Worm (Caenorhabditis elegans): ENCODE measurements around the gene cest-9.2.
A peak's percentile ranks its signal among the peaks of the same experiment; 100 is the strongest.

The cest-9.2 gene

ce11 chrX:12178351-12179089, 43.4 kb upstream of the cest-9.2 start:
- TF ChIP-seq ceh-24 (tag; optimal IDR thresholded peaks at IDR 0.05) = no peak
- TF ChIP-seq hlh-30 (tag; optimal IDR thresholded peaks at IDR 0.05; ENCODE audit: insufficient read depth) = no peak
- peak; percentile 25 for TF ChIP-seq unc-42 (tag; optimal IDR thresholded peaks at IDR 0.05)

ce11 chrX:12179090-12179488, 42.8 kb upstream of the cest-9.2 start:
- TF ChIP-seq K09A11.1 (tag; optimal IDR thresholded peaks at IDR 0.05; ENCODE audit: insufficient read depth) = no peak
- no peak for TF ChIP-seq fkh-6 (tag; optimal IDR thresholded peaks at IDR 0.05)
- no peak for TF ChIP-seq T23F11.4 (GFP tag; optimal IDR thresholded peaks at IDR 0.05)
- TF ChIP-seq tbx-7 (tag; optimal IDR thresholded peaks at IDR 0.05) = no peak
- no peak for TF ChIP-seq ahr-1 (tag; optimal IDR thresholded peaks at IDR 0.05)
- TF ChIP-seq elt-2 (tag; optimal IDR thresholded peaks at IDR 0.05) = no peak
- TF ChIP-seq hlh-15 (tag; optimal IDR thresholded peaks at IDR 0.05) = no peak
- no peak for TF ChIP-seq syd-9 (tag; optimal IDR thresholded peaks at IDR 0.05)
- no peak for TF ChIP-seq zip-5 (tag; optimal IDR thresholded peaks at IDR 0.05)
- peak; percentile 2 for TF ChIP-seq tbx-2 (tag; optimal IDR thresholded peaks at IDR 0.05)
- no peak for TF ChIP-seq unc-86 (tag; optimal IDR thresholded peaks at IDR 0.05)
- peak; percentile 99 for TF ChIP-seq ceh-34 (tag; optimal IDR thresholded peaks at IDR 0.05)
- TF ChIP-seq pha-2 (tag; optimal IDR thresholded peaks at IDR 0.05) = peak; percentile 21
- peak; percentile 33 for TF ChIP-seq ceh-22 (tag; optimal IDR thresholded peaks at IDR 0.05)
- TF ChIP-seq elt-4 (tag; optimal IDR thresholded peaks at IDR 0.05) = no peak
- TF ChIP-seq ref-2 (tag; optimal IDR thresholded peaks at IDR 0.05) = no peak
- no peak for TF ChIP-seq fkh-10 (GFP tag; optimal IDR thresholded peaks at IDR 0.05)
- TF ChIP-seq ceh-19 (GFP tag; optimal IDR thresholded peaks at IDR 0.05) = peak; percentile 84
- no peak for TF ChIP-seq C38D4.7 (GFP tag; optimal IDR thresholded peaks at IDR 0.05)
- TF ChIP-seq pha-4 (tag; optimal IDR thresholded peaks at IDR 0.05) = no peak

- no peak for TF ChIP-seq ceh-22 (tag; optimal IDR thresholded peaks at IDR 0.05)
- peak; percentile 6 for TF ChIP-seq ref-2 (tag; optimal IDR thresholded peaks at IDR 0.05)
- no peak for TF ChIP-seq unc-55 (GFP tag; optimal IDR thresholded peaks at IDR 0.05)
- peak; percentile 32 for TF ChIP-seq ceh-19 (GFP tag; optimal IDR thresholded peaks at IDR 0.05)
- peak; percentile 12 for TF ChIP-seq ceh-34 (tag; optimal IDR thresholded peaks at IDR 0.05)
Observed at ce11 chrX:12179817-12180384, 42.0 kb upstream of the cest-9.2 start.

ce11 chrX:12180681-12181080, 41.2 kb upstream of the cest-9.2 start:
- TF ChIP-seq npax-4 (tag; optimal IDR thresholded peaks at IDR 0.05) (no peak), ref-2 (tag; optimal IDR thresholded peaks at IDR 0.05) (no peak), dve-1 (tag; optimal IDR thresholded peaks at IDR 0.05) (no peak), pat-9 (tag; optimal IDR thresholded peaks at IDR 0.05) (no peak), hlh-6 (tag; optimal IDR thresholded peaks at IDR 0.05) (no peak), lim-6 (tag; optimal IDR thresholded peaks at IDR 0.05) (no peak), fkh-10 (GFP tag; optimal IDR thresholded peaks at IDR 0.05) (no peak), ceh-31 (tag; optimal IDR thresholded peaks at IDR 0.05) (peak; percentile 84), ceh-14 (tag; optimal IDR thresholded peaks at IDR 0.05) (no peak), unc-55 (GFP tag; optimal IDR thresholded peaks at IDR 0.05) (peak; percentile 54), eyg-1 (tag; optimal IDR thresholded peaks at IDR 0.05) (no peak), K02D7.2 (tag; optimal IDR thresholded peaks at IDR 0.05) (no peak), ceh-48 (tag; optimal IDR thresholded peaks at IDR 0.05) (no peak), F13H6.1 (tag; optimal IDR thresholded peaks at IDR 0.05) (no peak), ceh-9 (tag; optimal IDR thresholded peaks at IDR 0.05) (no peak), ceh-6 (GFP tag; optimal IDR thresholded peaks at IDR 0.05) (no peak), ceh-18 (tag; optimal IDR thresholded peaks at IDR 0.05) (no peak), zip-5 (tag; optimal IDR thresholded peaks at IDR 0.05) (no peak), ztf-16 (tag; optimal IDR thresholded peaks at IDR 0.05) (no peak), tbx-7 (tag; optimal IDR thresholded peaks at IDR 0.05) (no peak), ceh-34 (tag; optimal IDR thresholded peaks at IDR 0.05) (no peak), nfya-1 (tag; optimal IDR thresholded peaks at IDR 0.05) (no peak), unc-42 (tag; optimal IDR thresholded peaks at IDR 0.05) (peak; percentile 12), ceh-2 (tag; optimal IDR thresholded peaks at IDR 0.05) (no peak), pha-2 (tag; optimal IDR thresholded peaks at IDR 0.05) (no peak), pros-1 (tag; optimal IDR thresholded peaks at IDR 0.05) (peak; percentile 46), madf-2 (tag; optimal IDR thresholded peaks at IDR 0.05) (no peak), elt-2 (tag; optimal IDR thresholded peaks at IDR 0.05) (no peak), hlh-8 (tag; optimal IDR thresholded peaks at IDR 0.05) (no peak), lin-11 (tag; optimal IDR thresholded peaks at IDR 0.05) (no peak)
